Worm (Caenorhabditis elegans) whole organism, L4 larva: ENCODE data around the gene W03G11.2.

ENCODE experiments used
- D1046.2 ChIP-seq: fragments of 200-800 bp; sonication (Bioruptor generic); IDR thresholded peaks from 2 replicates; pipeline ENCODE4 v1.3.6; 2022; ENCODE audit warnings: missing genetic modification characterization, missing compliant biosample characterization
- F26F4.8 ChIP-seq: fragments of 200-800 bp; sonication (Bioruptor generic); conservative IDR thresholded peaks from 2 replicates; pipeline ENCODE4 v1.3.6; 2022; ENCODE audit warnings: missing genetic modification characterization, missing compliant biosample characterization
- F37D6.2 ChIP-seq: sonication (generic microtip); optimal IDR thresholded peaks from 2 replicates; lab custom pipeline; 2016; ENCODE audit warnings: mild to moderate bottlenecking, missing genetic modification characterization, missing compliant biosample characterization
- F44E2.7 ChIP-seq: fragments of 200-800 bp; sonication (Bioruptor generic); IDR thresholded peaks from 2 replicates; pipeline ENCODE4 v2.1.2; 2022; ENCODE audit warnings: missing genetic modification characterization, missing compliant biosample characterization
- Y48G9A.11 ChIP-seq: fragments of 200-800 bp; sonication (Bioruptor generic); IDR thresholded peaks from 2 replicates; pipeline ENCODE4 v1.3.6; 2022; ENCODE audit warnings: missing genetic modification reagents, missing genetic modification characterization, missing compliant biosample characterization
- ZK546.5 ChIP-seq, 2 experiments: sonication (generic microtip); optimal IDR thresholded peaks; 2 replicates each; lab custom pipeline; 2017; ENCODE audit warnings: missing biosample characterization in 2 of 2, missing genetic modification characterization in 2 of 2
- aha-1 ChIP-seq: fragments of 150-350 bp; peaks from one replicate; lab custom pipeline; 2014; ENCODE audit warnings: missing biosample characterization, missing genetic modification characterization
- aly-2 ChIP-seq: sonication (generic microtip); optimal IDR thresholded peaks from 2 replicates; lab custom pipeline; 2018; ENCODE audit warnings: missing biosample characterization, missing genetic modification characterization
- ama-1 ChIP-seq: fragments of 150-350 bp; optimal IDR thresholded peaks from 2 replicates; lab custom pipeline; 2014; ENCODE audit warnings: inconsistent platforms, mixed read lengths
- arid-1 ChIP-seq: fragments of 200-800 bp; sonication (Bioruptor generic); conservative IDR thresholded peaks from 2 replicates; pipeline ENCODE4 v1.3.6; 2022; ENCODE audit warnings: missing genetic modification reagents, missing genetic modification characterization, missing compliant biosample characterization
- ceh-28 ChIP-seq: fragments of 150-350 bp; optimal IDR thresholded peaks from 2 replicates; lab custom pipeline; 2014; ENCODE audit warnings: missing biosample characterization, missing genetic modification reagents, missing genetic modification characterization
- ceh-32 ChIP-seq: sonication (generic microtip); optimal IDR thresholded peaks from 2 replicates; lab custom pipeline; 2016; ENCODE audit warnings: mild to moderate bottlenecking, missing genetic modification characterization, missing compliant biosample characterization; ENCODE audit not compliant: poor library complexity
- ces-1 ChIP-seq: fragments of 150-350 bp; sonication (generic microtip); optimal IDR thresholded peaks from 4 replicates; lab custom pipeline; 2014; ENCODE audit warnings: missing biosample characterization, missing genetic modification reagents, missing genetic modification characterization
- cey-2 ChIP-seq: sonication (generic microtip); optimal IDR thresholded peaks from 3 replicates; lab custom pipeline; 2017; ENCODE audit warnings: missing genetic modification characterization, mild to moderate bottlenecking, missing compliant biosample characterization, antibody characterized with exemption, borderline replicate concordance; ENCODE audit not compliant: insufficient read depth
- ctbp-1 ChIP-seq: fragments of 200-800 bp; sonication (Bioruptor generic); IDR thresholded peaks from 2 replicates; pipeline ENCODE4 v1.3.6; 2022; ENCODE audit warnings: missing genetic modification reagents, missing genetic modification characterization, missing compliant biosample characterization
- daf-16 ChIP-seq, 3 experiments: sonication (generic microtip); optimal IDR thresholded peaks; 2 replicates each; lab custom pipeline; 2016 to 2017; ENCODE audit warnings: missing genetic modification characterization in 3 of 3, missing genetic modification reagents in 3 of 3, mild to moderate bottlenecking in 2 of 3, missing compliant biosample characterization in 2 of 3, missing biosample characterization in 1 of 3, moderate library complexity in 1 of 3
- daf-8 ChIP-seq: fragments of 200-800 bp; sonication (Bioruptor generic); IDR thresholded peaks from 2 replicates; pipeline ENCODE4 v1.3.6; 2022; ENCODE audit warnings: missing genetic modification characterization, missing compliant biosample characterization
- duxl-1 ChIP-seq: sonication (generic microtip); optimal IDR thresholded peaks from 2 replicates; lab custom pipeline; 2016; ENCODE audit warnings: mild to moderate bottlenecking, missing genetic modification characterization, moderate library complexity, missing compliant biosample characterization; ENCODE audit not compliant: poor library complexity
- dve-1 ChIP-seq: sonication (generic microtip); optimal IDR thresholded peaks from 2 replicates; lab custom pipeline; 2017; ENCODE audit warnings: antibody characterized with exemption, mild to moderate bottlenecking, missing genetic modification characterization, missing compliant biosample characterization; ENCODE audit not compliant: insufficient read depth
- gei-8 ChIP-seq: fragments of 200-800 bp; sonication (Bioruptor generic); optimal IDR thresholded peaks from 2 replicates; lab custom pipeline; 2018; ENCODE audit warnings: mild to moderate bottlenecking, missing genetic modification characterization, missing compliant biosample characterization
- hlh-11 ChIP-seq: fragments of 200-800 bp; sonication (Bioruptor generic); optimal IDR thresholded peaks from 2 replicates; lab custom pipeline; 2018; ENCODE audit warnings: mild to moderate bottlenecking, missing genetic modification characterization, missing compliant biosample characterization
- hlh-30 ChIP-seq: sonication (generic microtip); optimal IDR thresholded peaks from 2 replicates; lab custom pipeline; 2017; ENCODE audit warnings: antibody characterized with exemption, mild to moderate bottlenecking, missing genetic modification characterization, missing compliant biosample characterization; ENCODE audit not compliant: insufficient read depth
- jun-1 ChIP-seq: fragments of 150-350 bp; optimal IDR thresholded peaks from 2 replicates; lab custom pipeline; 2014; ENCODE audit warnings: missing biosample characterization, missing genetic modification reagents, missing genetic modification characterization
- lim-7 ChIP-seq: fragments of 200-800 bp; sonication (Bioruptor generic); IDR thresholded peaks from 2 replicates; pipeline ENCODE4 v1.3.6; 2022; ENCODE audit warnings: missing genetic modification characterization, missing compliant biosample characterization
- lsy-2 ChIP-seq, 2 experiments: fragments of 150-350 bp in 1 of 2; sonication (generic microtip) in 1 of 2; optimal IDR thresholded peaks; 2 replicates each; lab custom pipeline; 2014 to 2017; ENCODE audit warnings: missing biosample characterization in 2 of 2, missing genetic modification characterization in 2 of 2
- madf-9 ChIP-seq: fragments of 200-800 bp; sonication (Bioruptor generic); conservative IDR thresholded peaks from 2 replicates; pipeline ENCODE4 v1.3.6; 2022; ENCODE audit warnings: missing genetic modification reagents, missing genetic modification characterization, missing compliant biosample characterization
- mdt-29 ChIP-seq: fragments of 200-800 bp; sonication (Bioruptor generic); IDR thresholded peaks from 2 replicates; pipeline ENCODE4 v1.3.6; 2022; ENCODE audit warnings: missing genetic modification reagents, missing genetic modification characterization, missing compliant biosample characterization
- mep-1 ChIP-seq: fragments of 150-350 bp; sonication (generic microtip); optimal IDR thresholded peaks from 3 replicates; lab custom pipeline; 2014; ENCODE audit warnings: missing biosample characterization, missing genetic modification characterization
- nhr-102 ChIP-seq: sonication (generic microtip); optimal IDR thresholded peaks from 2 replicates; lab custom pipeline; 2016; ENCODE audit warnings: mild to moderate bottlenecking, missing genetic modification characterization, moderate library complexity, missing compliant biosample characterization
- nhr-11 ChIP-seq: fragments of 150-350 bp; optimal IDR thresholded peaks from 2 replicates; lab custom pipeline; 2014; ENCODE audit warnings: missing biosample characterization, missing genetic modification characterization
- nhr-111 ChIP-seq: fragments of 200-800 bp; sonication (Bioruptor generic); optimal IDR thresholded peaks from 2 replicates; lab custom pipeline; 2018; ENCODE audit warnings: mild to moderate bottlenecking, missing genetic modification characterization, missing compliant biosample characterization
- nhr-25 ChIP-seq: sonication (generic microtip); optimal IDR thresholded peaks from 2 replicates; lab custom pipeline; 2017; ENCODE audit warnings: missing genetic modification characterization, mild to moderate bottlenecking, missing compliant biosample characterization, antibody characterized with exemption, moderate library complexity, borderline replicate concordance; ENCODE audit not compliant: insufficient read depth
- nhr-28 ChIP-seq: fragments of 150-350 bp; optimal IDR thresholded peaks from 2 replicates; lab custom pipeline; 2014; ENCODE audit warnings: missing biosample characterization, missing genetic modification characterization
- nhr-6 ChIP-seq: fragments of 150-350 bp; optimal IDR thresholded peaks from 2 replicates; lab custom pipeline; 2014; ENCODE audit warnings: missing biosample characterization, missing genetic modification characterization
- nhr-77 ChIP-seq: fragments of 150-350 bp; optimal IDR thresholded peaks from 2 replicates; lab custom pipeline; 2014; ENCODE audit warnings: missing biosample characterization, missing genetic modification characterization
- pqm-1 ChIP-seq: sonication (generic microtip); optimal IDR thresholded peaks from 2 replicates; lab custom pipeline; 2017; ENCODE audit warnings: missing biosample characterization, missing genetic modification characterization
- sdz-12 ChIP-seq: fragments of 200-800 bp; sonication (Bioruptor generic); optimal IDR thresholded peaks from 2 replicates; lab custom pipeline; 2018; ENCODE audit warnings: mild to moderate bottlenecking, missing genetic modification characterization, missing compliant biosample characterization
- snpc-4 ChIP-seq: fragments of 150-350 bp; optimal IDR thresholded peaks from 2 replicates; lab custom pipeline; 2014; ENCODE audit warnings: missing biosample characterization, missing genetic modification characterization
- tra-1 ChIP-seq: fragments of 200-800 bp; sonication (Bioruptor generic); IDR thresholded peaks from 2 replicates; pipeline ENCODE4 v1.3.6; 2022; ENCODE audit warnings: missing genetic modification reagents, missing genetic modification characterization, missing compliant biosample characterization
- unc-62 ChIP-seq, 3 experiments: fragments of 150-350 bp in 1 of 3; sonication (generic microtip); optimal IDR thresholded peaks in 2 of 3; peaks in 1 of 3; 1 replicate in 1 of 3; 2 replicates in 2 of 3; lab custom pipeline; 2014 to 2017; ENCODE audit warnings: missing biosample characterization in 3 of 3, missing genetic modification characterization in 3 of 3, missing genetic modification reagents in 3 of 3, missing genotype in 1 of 3
- zag-1 ChIP-seq: fragments of 150-350 bp; optimal IDR thresholded peaks from 2 replicates; lab custom pipeline; 2014; ENCODE audit warnings: missing biosample characterization, missing genetic modification characterization
- zip-11 ChIP-seq: fragments of 200-800 bp; sonication (Bioruptor generic); IDR thresholded peaks from 2 replicates; pipeline ENCODE4 v1.3.6; 2022; ENCODE audit warnings: missing genetic modification characterization, missing compliant biosample characterization
- zip-2 ChIP-seq: fragments of 150-350 bp; optimal IDR thresholded peaks from 2 replicates; lab custom pipeline; 2014; ENCODE audit warnings: missing biosample characterization, missing genetic modification characterization
- ztf-11 ChIP-seq: fragments of 150-350 bp; optimal IDR thresholded peaks from 2 replicates; lab custom pipeline; 2014; ENCODE audit warnings: missing biosample characterization, missing genetic modification characterization

W03G11.2 gene

DNA sequence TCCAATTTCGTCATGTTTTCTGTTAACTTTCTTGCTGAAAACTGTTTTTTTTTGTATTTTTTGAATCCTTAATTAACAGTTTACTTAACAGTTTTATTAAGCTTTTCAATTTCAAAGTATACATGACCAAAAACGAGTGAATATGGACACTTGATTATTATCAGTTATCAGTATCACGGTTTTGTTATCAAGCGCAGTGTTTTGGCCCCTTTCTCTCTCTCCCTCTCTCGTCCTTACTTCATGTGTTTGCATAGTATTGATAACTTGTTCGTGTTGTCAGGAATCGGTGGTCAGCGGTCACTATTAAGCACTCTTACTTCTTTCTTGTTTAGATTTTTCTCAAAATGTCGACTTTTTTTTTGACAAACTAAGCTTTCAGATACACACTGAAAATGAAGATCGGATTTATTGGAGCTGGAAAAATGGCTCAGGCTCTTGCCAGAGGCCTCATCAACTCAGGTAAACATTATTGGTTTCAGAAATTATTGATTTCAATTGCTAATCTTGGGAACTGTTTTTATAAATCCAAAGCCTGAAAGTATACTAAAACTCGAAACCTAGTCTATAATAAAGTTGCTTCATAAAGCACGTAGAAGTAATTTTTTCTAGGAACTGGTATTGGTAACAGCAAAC lies 38.2 kb upstream of the W03G11.2 start, which contains the start of gene pycr-1 (continued):
- TF ChIP-seq nhr-77 (tag; lab: Kevin White, UChicago) (no peak), madf-9 (GFP tag; lab: Robert Waterston, UW) (no peak), ztf-11 (tag; lab: Kevin White, UChicago) (no peak), nhr-25 (tag; lab: Kevin White, UChicago) (no peak), gei-8 (no peak), nhr-102 (tag; lab: Kevin White, UChicago) (no peak), zip-11 (no peak), dve-1 (tag; lab: Kevin White, UChicago) (peak; percentile 14), ctbp-1 (GFP tag; lab: Robert Waterston, UW) (no peak), F26F4.8 (GFP tag; lab: Robert Waterston, UW) (no peak), F37D6.2 (tag; lab: Kevin White, UChicago) (no peak), sdz-12 (no peak), nhr-28 (tag; lab: Kevin White, UChicago) (peak; percentile 65), duxl-1 (tag; lab: Kevin White, UChicago) (no peak), hlh-30 (tag; lab: Kevin White, UChicago) (peak; percentile 24), ama-1 (lab: Kevin White, UChicago) (no peak), zip-2 (no peak), nhr-6 (no peak), ceh-28 (tag; lab: Kevin White, UChicago) (no peak), arid-1 (GFP tag; lab: Robert Waterston, UW) (no peak), pqm-1 (tag; lab: Kevin White, UChicago) (peak; percentile 77), ZK546.5 (tag; optimal IDR thresholded peaks at IDR 0.05; lab: Kevin White, UChicago) (no peak), Y48G9A.11 (GFP tag; lab: Robert Waterston, UW) (no peak), aha-1 (peak; percentile 62), daf-16 (GFP tag; optimal IDR thresholded peaks at IDR 0.05; lab: Kevin White, UChicago) (no peak), daf-16 (tag; optimal IDR thresholded peaks at IDR 0.05; lab: Kevin White, UChicago) (peak; percentile 90), tra-1 (GFP tag; lab: Robert Waterston, UW) (no peak), D1046.2 (GFP tag; lab: Robert Waterston, UW) (no peak), ces-1 (GFP tag; lab: Kevin White, UChicago) (no peak), F44E2.7 (GFP tag; lab: Robert Waterston, UW) (no peak), mep-1 (tag; lab: Kevin White, UChicago) (no peak), hlh-11 (tag; lab: Kevin White, UChicago) (peak; percentile 49), nhr-111 (GFP tag; lab: Kevin White, UChicago) (no peak)

DNA sequence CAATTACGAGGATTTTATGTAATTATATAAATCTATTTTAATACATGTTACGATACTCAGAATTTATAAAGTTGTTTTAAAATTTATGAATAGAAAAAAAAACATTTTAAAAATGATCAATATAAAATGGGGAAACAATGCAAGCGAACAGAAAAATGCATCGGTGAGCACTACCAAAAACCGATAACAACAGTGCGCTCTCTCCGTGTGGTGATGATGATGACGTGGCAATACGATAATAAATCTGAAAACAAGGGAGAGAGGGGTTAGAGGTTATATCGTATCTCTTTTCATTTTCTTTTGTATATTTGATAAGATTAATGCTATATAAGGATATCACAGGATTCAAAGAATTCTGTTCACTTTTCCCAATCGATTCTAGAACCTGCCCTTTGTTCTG lies 37.5 kb upstream of the W03G11.2 start:
- peak; percentile 20 for TF ChIP-seq pqm-1 (tag; lab: Kevin White, UChicago)
- peak in 1 of 2 experiments; percentile 85 for TF ChIP-seq unc-62 (GFP tag; optimal IDR thresholded peaks at IDR 0.05 in 1 of 2; lab: Kevin White, UChicago)
- TF ChIP-seq unc-62 (tag; optimal IDR thresholded peaks at IDR 0.05; lab: Kevin White, UChicago): no peak
- TF ChIP-seq ceh-32 (tag; lab: Kevin White, UChicago): no peak
- TF ChIP-seq nhr-28 (tag; lab: Kevin White, UChicago): peak; percentile 30
- peak; percentile 47 for TF ChIP-seq dve-1 (tag; lab: Kevin White, UChicago)
- TF ChIP-seq jun-1 (tag; lab: Kevin White, UChicago): no peak
- no peak for TF ChIP-seq daf-16 (GFP tag; optimal IDR thresholded peaks at IDR 0.05; lab: Kevin White, UChicago)
- peak; percentile 72 for TF ChIP-seq daf-16 (tag; optimal IDR thresholded peaks at IDR 0.05; lab: Kevin White, UChicago)

DNA sequence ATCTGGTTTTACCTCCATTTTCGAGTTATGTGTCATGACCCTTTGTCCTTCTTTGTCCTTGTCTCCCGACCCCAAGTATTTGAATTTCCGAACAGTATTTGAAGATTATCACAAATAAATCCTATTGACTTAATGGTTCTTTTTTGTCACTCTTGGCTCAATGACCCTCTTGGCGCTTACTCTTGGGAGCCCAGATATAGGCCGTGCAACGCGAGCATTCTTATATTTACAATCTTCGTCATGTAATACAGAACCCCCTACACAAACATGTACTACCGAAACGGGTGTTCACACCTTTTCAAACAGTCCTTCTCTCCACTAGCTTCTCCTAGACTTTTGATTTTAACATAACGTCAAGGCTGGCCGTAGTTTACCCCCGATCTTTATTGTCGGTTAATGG lies 35.3 kb upstream of the W03G11.2 start, which contains the start of gene M153.5:
Gene M153.5 (plus strand): TSS at position 301 of the 400 bp plus-strand sequence.
- no peak for TF ChIP-seq D1046.2 (GFP tag; lab: Robert Waterston, UW)
- TF ChIP-seq aly-2 (tag; lab: Kevin White, UChicago): no peak
- no peak for TF ChIP-seq zag-1 (tag; lab: Kevin White, UChicago)
- no peak for TF ChIP-seq ceh-28 (tag; lab: Kevin White, UChicago)
- no peak for TF ChIP-seq F37D6.2 (tag; lab: Kevin White, UChicago)
- TF ChIP-seq zip-2: no peak
- no peak for TF ChIP-seq lsy-2 (tag; optimal IDR thresholded peaks at IDR 0.05; lab: Kevin White, UChicago)
- TF ChIP-seq zip-11: no peak
- no peak for TF ChIP-seq nhr-11
- no peak for TF ChIP-seq mdt-29 (GFP tag; lab: Robert Waterston, UW)
- TF ChIP-seq unc-62 (GFP tag; optimal IDR thresholded peaks at IDR 0.05 in 1 of 2; lab: Kevin White, UChicago): no peak
- TF ChIP-seq unc-62 (tag; optimal IDR thresholded peaks at IDR 0.05; lab: Kevin White, UChicago): no peak
- no peak for TF ChIP-seq snpc-4
- no peak for TF ChIP-seq madf-9 (GFP tag; lab: Robert Waterston, UW)
- no peak for TF ChIP-seq daf-16 (GFP tag; optimal IDR thresholded peaks at IDR 0.05; lab: Kevin White, UChicago)
- no peak for TF ChIP-seq daf-16 (tag; optimal IDR thresholded peaks at IDR 0.05; lab: Kevin White, UChicago)
- no peak for TF ChIP-seq cey-2 (tag; lab: Kevin White, UChicago)
- no peak for TF ChIP-seq daf-8 (GFP tag; lab: Robert Waterston, UW)
- no peak for TF ChIP-seq lim-7 (GFP tag; lab: Robert Waterston, UW)
